Fruit fly (Drosophila melanogaster) whole organism, embryonic: ENCODE measurements around the gene CG5346.

Experiments
- Abd-B ChIP-seq: fragments of 200-800 bp; sonication (Bioruptor generic); optimal IDR thresholded peaks from 2 replicates; lab custom pipeline; 2018; ENCODE audit warnings: missing biosample characterization, mild to moderate bottlenecking, missing genetic modification characterization, moderate library complexity
- Atf3 ChIP-seq: fragments of 200-800 bp; sonication (Bioruptor generic); optimal IDR thresholded peaks from 3 replicates; lab custom pipeline; 2016; ENCODE audit warnings: missing biosample characterization, missing genetic modification characterization
- BEAF-32 ChIP-seq: fragments of 200-800 bp; sonication (Bioruptor generic); optimal IDR thresholded peaks from 3 replicates; lab custom pipeline; 2017; ENCODE audit warnings: missing biosample characterization, missing genetic modification characterization, mild to moderate bottlenecking, moderate library complexity, missing genetic modification reagents
- CG10147 ChIP-seq: fragments of 200-800 bp; sonication (Bioruptor generic); optimal IDR thresholded peaks from 2 replicates; lab custom pipeline; 2019; ENCODE audit warnings: missing biosample characterization, mild to moderate bottlenecking, missing genetic modification characterization, moderate library complexity
- CG13287 ChIP-seq: fragments of 200-800 bp; sonication (Bioruptor generic); IDR thresholded peaks from 2 replicates; pipeline ENCODE4 v1.3.6; 2022; ENCODE audit warnings: missing biosample characterization, missing genetic modification characterization; ENCODE audit not compliant: partially characterized antibody
- CG17829 ChIP-seq: fragments of 200-800 bp; optimal IDR thresholded peaks from 2 replicates; lab custom pipeline; 2019; ENCODE audit warnings: missing biosample characterization, mild to moderate bottlenecking, missing genetic modification characterization, moderate library complexity
- CG30431 ChIP-seq: fragments of 200-800 bp; sonication (Bioruptor generic); optimal IDR thresholded peaks from 2 replicates; lab custom pipeline; 2017; ENCODE audit warnings: missing biosample characterization, missing genetic modification characterization
- CG34422 ChIP-seq: fragments of 200-800 bp; sonication (Bioruptor generic); IDR thresholded peaks from 3 replicates; pipeline ENCODE4 v1.3.6; 2022; ENCODE audit warnings: missing biosample characterization, missing genetic modification characterization
- CG6654 ChIP-seq: fragments of 200-800 bp; sonication (Bioruptor generic); optimal IDR thresholded peaks from 2 replicates; lab custom pipeline; 2017; ENCODE audit warnings: missing biosample characterization, mild to moderate bottlenecking, missing genetic modification characterization
- CG6765 ChIP-seq: fragments of 200-800 bp; sonication (Bioruptor generic); optimal IDR thresholded peaks from 3 replicates; lab custom pipeline; 2017; ENCODE audit warnings: missing biosample characterization, mild to moderate bottlenecking, missing genetic modification characterization
- CG6791 ChIP-seq: fragments of 200-800 bp; sonication (Bioruptor generic); IDR thresholded peaks from 3 replicates; pipeline ENCODE4 v1.3.6; 2022; ENCODE audit warnings: missing biosample characterization, missing genetic modification characterization; ENCODE audit not compliant: partially characterized antibody
- CG7271 ChIP-seq: fragments of 200-800 bp; sonication (Bioruptor generic); optimal IDR thresholded peaks from 2 replicates; lab custom pipeline; 2018; ENCODE audit warnings: missing biosample characterization, mild to moderate bottlenecking, missing genetic modification characterization, moderate library complexity
- CG7786 ChIP-seq: fragments of 200-800 bp; sonication (Bioruptor generic); optimal IDR thresholded peaks from 2 replicates; lab custom pipeline; 2016; ENCODE audit warnings: missing biosample characterization, missing genetic modification characterization
- CG7839 ChIP-seq: fragments of 200-800 bp; sonication (Bioruptor generic); optimal IDR thresholded peaks from 3 replicates; lab custom pipeline; 2018; ENCODE audit warnings: missing biosample characterization, mild to moderate bottlenecking, missing genetic modification characterization, moderate library complexity
- CG8281 ChIP-seq: fragments of 200-800 bp; sonication (Bioruptor generic); optimal IDR thresholded peaks from 2 replicates; lab custom pipeline; 2018; ENCODE audit warnings: missing biosample characterization, mild to moderate bottlenecking, missing genetic modification characterization, moderate library complexity
- CG8765 ChIP-seq: fragments of 200-800 bp; sonication (Bioruptor generic); IDR thresholded peaks from 2 replicates; pipeline ENCODE4 v1.3.6; 2022; ENCODE audit warnings: missing biosample characterization, missing genetic modification characterization
- Dip3 ChIP-seq: fragments of 200-800 bp; sonication (Bioruptor generic); optimal IDR thresholded peaks from 3 replicates; lab custom pipeline; 2016; ENCODE audit warnings: missing biosample characterization, missing genetic modification characterization
- Dp ChIP-seq: fragments of 200-800 bp; sonication (Bioruptor generic); optimal IDR thresholded peaks from 2 replicates; lab custom pipeline; 2018; ENCODE audit warnings: missing biosample characterization, mild to moderate bottlenecking, missing genetic modification characterization, moderate library complexity
- Eip74EF ChIP-seq, 2 experiments: fragments of 200-800 bp in 1 of 2; fragments of >200 bp in 1 of 2; sonication (Bioruptor generic) in 1 of 2; optimal IDR thresholded peaks; 2 replicates each; lab custom pipeline; 2017 to 2019; ENCODE audit warnings: missing biosample characterization in 2 of 2, missing genetic modification characterization in 2 of 2, mild to moderate bottlenecking in 1 of 2, moderate library complexity in 1 of 2
- Gsc ChIP-seq: fragments of 200-800 bp; sonication (Bioruptor generic); IDR thresholded peaks from 2 replicates; pipeline ENCODE4 v1.3.6; 2022; ENCODE audit warnings: missing biosample characterization, missing genetic modification characterization
- Hr78 ChIP-seq, 2 experiments: fragments of 200-800 bp in 1 of 2; fragments of >200 bp in 1 of 2; sonication (Bioruptor generic) in 1 of 2; optimal IDR thresholded peaks; 2 replicates each; lab custom pipeline; 2017 to 2019; ENCODE audit warnings: missing biosample characterization in 2 of 2, missing genetic modification characterization in 2 of 2, mild to moderate bottlenecking in 1 of 2, moderate library complexity in 1 of 2
- Kr ChIP-seq: fragments of 200-800 bp; sonication (Bioruptor generic); optimal IDR thresholded peaks from 2 replicates; lab custom pipeline; 2017; ENCODE audit warnings: missing biosample characterization, mild to moderate bottlenecking, missing genetic modification characterization
- Lim3 ChIP-seq: fragments of 200-800 bp; sonication (Bioruptor generic); IDR thresholded peaks from 2 replicates; pipeline ENCODE4 v1.3.6; 2022; ENCODE audit warnings: missing biosample characterization, missing genetic modification characterization
- Max ChIP-seq: fragments of 200-800 bp; sonication (Bioruptor generic); optimal IDR thresholded peaks from 2 replicates; lab custom pipeline; 2016; ENCODE audit warnings: missing biosample characterization, mild to moderate bottlenecking, missing genetic modification characterization
- Myb ChIP-seq: fragments of 200-800 bp; sonication (Bioruptor generic); optimal IDR thresholded peaks from 2 replicates; lab custom pipeline; 2016; ENCODE audit warnings: missing biosample characterization, missing genetic modification characterization
- Oli ChIP-seq: fragments of 200-800 bp; sonication (Bioruptor generic); optimal IDR thresholded peaks from 2 replicates; lab custom pipeline; 2018; ENCODE audit warnings: missing biosample characterization, mild to moderate bottlenecking, missing genetic modification characterization, moderate library complexity
- Opbp ChIP-seq: fragments of 200-800 bp; sonication (Bioruptor generic); IDR thresholded peaks from 3 replicates; pipeline ENCODE4 v1.3.6; 2022; ENCODE audit warnings: missing biosample characterization, missing genetic modification characterization; ENCODE audit not compliant: partially characterized antibody
- Side ChIP-seq: fragments of 200-800 bp; sonication (Bioruptor generic); optimal IDR thresholded peaks from 2 replicates; lab custom pipeline; 2016; ENCODE audit warnings: missing biosample characterization, missing genetic modification characterization
- TFAM ChIP-seq: fragments of 200-800 bp; sonication (Bioruptor generic); optimal IDR thresholded peaks from 2 replicates; lab custom pipeline; 2017; ENCODE audit warnings: missing biosample characterization, missing genetic modification characterization, inconsistent platforms
- Vsx1 ChIP-seq: fragments of 200-800 bp; sonication (Bioruptor generic); optimal IDR thresholded peaks from 2 replicates; lab custom pipeline; 2017; ENCODE audit warnings: missing biosample characterization, mild to moderate bottlenecking, missing genetic modification characterization, missing genetic modification reagents
- YL-1 ChIP-seq: fragments of 200-800 bp; sonication (Bioruptor generic); optimal IDR thresholded peaks from 3 replicates; lab custom pipeline; 2017; ENCODE audit warnings: missing biosample characterization, mild to moderate bottlenecking, missing genetic modification characterization
- cas ChIP-seq: fragments of 200-800 bp; sonication (Bioruptor generic); IDR thresholded peaks from 2 replicates; pipeline ENCODE4 v1.3.6; 2022; ENCODE audit warnings: missing biosample characterization, missing genetic modification characterization
- dysf ChIP-seq: fragments of 200-800 bp; sonication (Bioruptor generic); IDR thresholded peaks from 3 replicates; pipeline ENCODE4 v1.3.6; 2022; ENCODE audit warnings: missing biosample characterization, missing genetic modification characterization
- fd3F ChIP-seq: fragments of 200-800 bp; sonication (Bioruptor generic); optimal IDR thresholded peaks from 2 replicates; lab custom pipeline; 2018; ENCODE audit warnings: missing biosample characterization, mild to moderate bottlenecking, missing genetic modification characterization, moderate library complexity
- gce ChIP-seq: fragments of 200-800 bp; sonication (Bioruptor generic); IDR thresholded peaks from 3 replicates; pipeline ENCODE4 v1.3.6; 2022; ENCODE audit warnings: missing biosample characterization, missing genetic modification characterization
- ham ChIP-seq: fragments of 200-800 bp; sonication (Bioruptor generic); IDR thresholded peaks from 2 replicates; pipeline ENCODE4 v1.3.6; 2022; ENCODE audit warnings: missing biosample characterization, missing genetic modification characterization
- hkb ChIP-seq, 2 experiments: fragments of 200-800 bp in 1 of 2; fragments of >200 bp in 1 of 2; sonication (Bioruptor generic) in 1 of 2; IDR thresholded peaks in 1 of 2; optimal IDR thresholded peaks in 1 of 2; 2 replicates each; pipeline versions ENCODE4 v1.3.6 to Lab custom; 2017 to 2022; ENCODE audit warnings: missing biosample characterization in 1 of 2, missing genetic modification characterization in 1 of 2
- hth ChIP-seq: fragments of >200 bp; optimal IDR thresholded peaks from 2 replicates; lab custom pipeline; 2017; ENCODE audit warnings: inconsistent platforms
- jigr1 ChIP-seq: fragments of 200-800 bp; sonication (Bioruptor generic); IDR thresholded peaks from 3 replicates; pipeline ENCODE4 v1.3.6; 2022; ENCODE audit warnings: missing biosample characterization, missing genetic modification characterization
- jumu ChIP-seq: fragments of 200-800 bp; sonication (Bioruptor generic); optimal IDR thresholded peaks from 3 replicates; lab custom pipeline; 2016; ENCODE audit warnings: missing biosample characterization, missing genetic modification characterization
- luna ChIP-seq: fragments of 200-800 bp; sonication (Bioruptor generic); optimal IDR thresholded peaks from 2 replicates; lab custom pipeline; 2016; ENCODE audit warnings: missing biosample characterization, missing genetic modification characterization
- nerfin-2 ChIP-seq: fragments of 200-800 bp; sonication (Bioruptor generic); IDR thresholded peaks from 2 replicates; pipeline ENCODE4 v1.3.6; 2022; ENCODE audit warnings: missing biosample characterization, missing genetic modification characterization; ENCODE audit not compliant: partially characterized antibody
- sc ChIP-seq, 3 experiments: fragments of >200 bp in 2 of 3; fragments of 200-800 bp in 1 of 3; sonication (Bioruptor generic) in 1 of 3; optimal IDR thresholded peaks; 2 replicates in 2 of 3; 3 replicates in 1 of 3; lab custom pipeline; 2017; ENCODE audit warnings: mild to moderate bottlenecking in 1 of 3, missing biosample characterization in 1 of 3, missing genetic modification characterization in 1 of 3, missing genetic modification reagents in 1 of 3
- sd ChIP-seq: fragments of 200-800 bp; sonication (Bioruptor generic); optimal IDR thresholded peaks from 3 replicates; lab custom pipeline; 2018; ENCODE audit warnings: missing biosample characterization, mild to moderate bottlenecking, missing genetic modification characterization, moderate library complexity
- shn ChIP-seq: fragments of 200-800 bp; sonication (Bioruptor generic); optimal IDR thresholded peaks from 3 replicates; lab custom pipeline; 2016; ENCODE audit warnings: missing biosample characterization, missing genetic modification characterization
- sima ChIP-seq: fragments of 200-800 bp; sonication (Bioruptor generic); optimal IDR thresholded peaks from 2 replicates; lab custom pipeline; 2016; ENCODE audit warnings: missing biosample characterization, missing genetic modification characterization
- sug ChIP-seq: fragments of 200-800 bp; optimal IDR thresholded peaks from 2 replicates; lab custom pipeline; 2019; ENCODE audit warnings: missing biosample characterization, mild to moderate bottlenecking, missing genetic modification characterization, moderate library complexity
- unc-4 ChIP-seq: fragments of 200-800 bp; sonication (Bioruptor generic); IDR thresholded peaks from 2 replicates; pipeline ENCODE4 v1.3.6; 2022; ENCODE audit warnings: missing biosample characterization, missing genetic modification characterization; ENCODE audit not compliant: partially characterized antibody
- vfl ChIP-seq: fragments of 200-800 bp; sonication (Bioruptor generic); optimal IDR thresholded peaks from 2 replicates; lab custom pipeline; 2016; ENCODE audit warnings: missing biosample characterization, missing genetic modification characterization
- zfh2 ChIP-seq: fragments of 200-800 bp; sonication (Bioruptor generic); optimal IDR thresholded peaks from 2 replicates; lab custom pipeline; 2016; ENCODE audit warnings: missing biosample characterization, missing genetic modification characterization

The CG5346 gene

DNA sequence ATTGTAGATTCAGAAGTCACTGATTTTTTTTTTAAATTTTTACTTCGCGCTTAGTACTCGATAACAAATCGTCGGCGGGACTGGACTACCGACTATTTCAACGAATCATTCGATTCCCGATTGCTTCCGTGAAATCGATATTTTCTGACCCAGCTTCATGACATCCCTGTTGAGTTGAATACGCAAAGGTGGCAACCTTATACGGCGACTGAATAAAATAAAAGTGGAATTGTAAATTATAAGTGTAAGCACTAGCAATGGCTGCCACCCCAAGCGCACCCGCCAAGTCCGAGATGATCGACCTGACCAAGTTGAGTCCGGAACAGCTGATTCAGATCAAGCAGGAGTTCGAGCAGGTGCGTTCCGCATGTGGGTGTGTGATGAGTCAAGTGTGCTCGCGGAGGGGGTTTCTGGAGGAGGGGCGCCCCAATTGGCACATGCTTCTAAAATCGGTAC, 41.4 kb downstream of the CG5346 start, which contains the start of gene Pfdn5 (continued):
- TF ChIP-seq vfl (GFP tag; lab: Kevin White, UChicago), result no peak
- TF ChIP-seq Lim3, result no peak
- TF ChIP-seq Opbp (GFP tag; lab: Robert Waterston, UW), result peak; percentile 83
- TF ChIP-seq unc-4, result peak; percentile 78
- no peak for TF ChIP-seq shn (GFP tag; lab: Kevin White, UChicago)
- TF ChIP-seq hth (lab: Kevin White, UChicago), result no peak
- no peak for TF ChIP-seq CG6654 (GFP tag; lab: Kevin White, UChicago)
- peak; percentile 73 for TF ChIP-seq BEAF-32
- TF ChIP-seq CG30431 (GFP tag; lab: Kevin White, UChicago), result no peak
- no peak for TF ChIP-seq sima (GFP tag; lab: Kevin White, UChicago)
- TF ChIP-seq Kr (GFP tag; lab: Kevin White, UChicago), result no peak
- no peak for TF ChIP-seq cas (GFP tag; lab: Robert Waterston, UW)
- no peak for TF ChIP-seq CG8765 (GFP tag; lab: Robert Waterston, UW)
- TF ChIP-seq zfh2 (GFP tag; lab: Kevin White, UChicago), result no peak
- peak; percentile 84 for TF ChIP-seq YL-1 (GFP tag; lab: Kevin White, UChicago)
- peak; percentile 87 for TF ChIP-seq CG13287 (GFP tag; lab: Robert Waterston, UW)
- TF ChIP-seq gce (GFP tag; lab: Robert Waterston, UW), result no peak
- no peak for TF ChIP-seq Hr78 (GFP tag; optimal IDR thresholded peaks at IDR 0.05; lab: Kevin White, UChicago)
- TF ChIP-seq hkb (optimal IDR thresholded peaks at IDR 0.05; lab: Kevin White, UChicago), result no peak
- TF ChIP-seq hkb (GFP tag; IDR thresholded peaks at IDR 0.05; lab: Robert Waterston, UW), result no peak
- no peak for TF ChIP-seq Vsx1 (GFP tag; lab: Kevin White, UChicago)
- TF ChIP-seq Dp (GFP tag; lab: Kevin White, UChicago), result peak; percentile 93
- TF ChIP-seq Max, result no peak
- TF ChIP-seq CG7786 (GFP tag; lab: Kevin White, UChicago), result no peak
- no peak for TF ChIP-seq jigr1 (GFP tag; lab: Robert Waterston, UW)
- no peak for TF ChIP-seq sd (tag; lab: Kevin White, UChicago)
- TF ChIP-seq Eip74EF (GFP tag; optimal IDR thresholded peaks at IDR 0.05; lab: Kevin White, UChicago), result no peak
- no peak for TF ChIP-seq Side
- no peak for TF ChIP-seq Oli (tag; lab: Kevin White, UChicago)
- no peak for TF ChIP-seq luna
- peak; percentile 76 for TF ChIP-seq Myb (GFP tag; lab: Kevin White, UChicago)
- TF ChIP-seq CG8281 (tag; lab: Kevin White, UChicago), result no peak
- TF ChIP-seq Abd-B (GFP tag; lab: Kevin White, UChicago), result no peak
- TF ChIP-seq CG7271, result no peak
- no peak for TF ChIP-seq jumu (GFP tag; lab: Kevin White, UChicago)
- TF ChIP-seq TFAM (GFP tag; lab: Kevin White, UChicago), result no peak
- TF ChIP-seq nerfin-2 (GFP tag; lab: Robert Waterston, UW), result peak; percentile 91
- no peak for TF ChIP-seq CG17829 (tag; lab: Kevin White, UChicago)
- peak; percentile 90 for TF ChIP-seq CG6791 (GFP tag; lab: Robert Waterston, UW)
- TF ChIP-seq ham (GFP tag; lab: Robert Waterston, UW), result no peak
- TF ChIP-seq CG7839 (tag; lab: Kevin White, UChicago), result no peak
- TF ChIP-seq Atf3 (GFP tag; lab: Kevin White, UChicago), result no peak
- TF ChIP-seq Gsc (GFP tag; lab: Robert Waterston, UW), result no peak
- TF ChIP-seq dysf (GFP tag; lab: Robert Waterston, UW), result no peak
- TF ChIP-seq sc (optimal IDR thresholded peaks at IDR 0.05; lab: Kevin White, UChicago), result no peak
- TF ChIP-seq sc (GFP tag; optimal IDR thresholded peaks at IDR 0.05; lab: Kevin White, UChicago), result no peak
- no peak for TF ChIP-seq fd3F
- no peak for TF ChIP-seq Dip3
- no peak for TF ChIP-seq sug
- TF ChIP-seq CG10147 (GFP tag; lab: Kevin White, UChicago), result no peak
- TF ChIP-seq CG34422, result no peak
- no peak for TF ChIP-seq CG6765 (GFP tag; lab: Kevin White, UChicago)
